Fruit fly (Drosophila melanogaster) whole organism, embryonic: ENCODE data around the gene Spn75F.

Experiments used
- Abd-B ChIP-seq: fragments of 200-800 bp; sonication (Bioruptor generic); optimal IDR thresholded peaks from 2 replicates; lab custom pipeline; 2018; ENCODE audit warnings: missing biosample characterization, mild to moderate bottlenecking, missing genetic modification characterization, moderate library complexity
- Adf1 ChIP-seq: fragments of 200-800 bp; sonication (Bioruptor generic); IDR thresholded peaks from 2 replicates; pipeline ENCODE4 v1.3.6; 2022; ENCODE audit warnings: missing biosample characterization, missing genetic modification characterization
- Blimp-1 ChIP-seq: fragments of 200-800 bp; sonication (Bioruptor generic); optimal IDR thresholded peaks from 3 replicates; lab custom pipeline; 2018; ENCODE audit warnings: missing biosample characterization, missing genetic modification characterization, mild to moderate bottlenecking, moderate library complexity, missing genetic modification reagents
- CG10979 ChIP-seq: fragments of 200-800 bp; sonication (Bioruptor generic); optimal IDR thresholded peaks from 2 replicates; lab custom pipeline; 2018; ENCODE audit warnings: missing biosample characterization, mild to moderate bottlenecking, missing genetic modification characterization, moderate library complexity
- CG13775 ChIP-seq: fragments of 200-800 bp; sonication (Bioruptor generic); optimal IDR thresholded peaks from 3 replicates; lab custom pipeline; 2017; ENCODE audit warnings: missing biosample characterization, mild to moderate bottlenecking, missing genetic modification characterization
- CG13894 ChIP-seq: fragments of 200-800 bp; sonication (Bioruptor generic); optimal IDR thresholded peaks from 3 replicates; lab custom pipeline; 2018; ENCODE audit warnings: missing biosample characterization, mild to moderate bottlenecking, missing genetic modification characterization, moderate library complexity
- CG15073 ChIP-seq: fragments of 200-800 bp; sonication (Bioruptor generic); optimal IDR thresholded peaks from 2 replicates; lab custom pipeline; 2016; ENCODE audit warnings: missing biosample characterization, missing genetic modification characterization
- CG17612 ChIP-seq: fragments of 200-800 bp; sonication (Bioruptor generic); IDR thresholded peaks from 2 replicates; pipeline ENCODE4 v1.3.6; 2022; ENCODE audit warnings: missing biosample characterization, missing genetic modification characterization
- CG2129 ChIP-seq: fragments of 200-800 bp; sonication (Bioruptor generic); IDR thresholded peaks from 2 replicates; pipeline ENCODE4 v1.3.6; 2022; ENCODE audit warnings: missing biosample characterization, missing genetic modification characterization; ENCODE audit not compliant: partially characterized antibody
- CG30403 ChIP-seq: fragments of 200-800 bp; sonication (Bioruptor generic); optimal IDR thresholded peaks from 3 replicates; lab custom pipeline; 2016; ENCODE audit warnings: missing biosample characterization, missing genetic modification characterization
- CG3163 ChIP-seq: fragments of 200-800 bp; sonication (Bioruptor generic); optimal IDR thresholded peaks from 3 replicates; lab custom pipeline; 2016; ENCODE audit warnings: missing biosample characterization, missing genetic modification characterization
- CG32772 ChIP-seq: fragments of 200-800 bp; sonication (Bioruptor generic); IDR thresholded peaks from 2 replicates; pipeline ENCODE4 v1.3.6; 2022; ENCODE audit warnings: missing biosample characterization, missing genetic modification characterization
- CG3995 ChIP-seq: fragments of 200-800 bp; sonication (Bioruptor generic); optimal IDR thresholded peaks from 3 replicates; lab custom pipeline; 2016; ENCODE audit warnings: missing biosample characterization, missing genetic modification characterization
- CG4282 ChIP-seq: fragments of 200-800 bp; sonication (Bioruptor generic); optimal IDR thresholded peaks from 2 replicates; lab custom pipeline; 2016; ENCODE audit warnings: missing biosample characterization, missing genetic modification characterization
- CG6272 ChIP-seq: fragments of 200-800 bp; sonication (Bioruptor generic); IDR thresholded peaks from 2 replicates; pipeline ENCODE4 v1.3.6; 2022; ENCODE audit warnings: missing biosample characterization, missing genetic modification characterization
- CG6654 ChIP-seq: fragments of 200-800 bp; sonication (Bioruptor generic); optimal IDR thresholded peaks from 2 replicates; lab custom pipeline; 2017; ENCODE audit warnings: missing biosample characterization, mild to moderate bottlenecking, missing genetic modification characterization
- CG6689 ChIP-seq: fragments of 200-800 bp; sonication (Bioruptor generic); IDR thresholded peaks from 2 replicates; pipeline ENCODE4 v1.3.6; 2022; ENCODE audit warnings: missing biosample characterization, missing genetic modification characterization
- CG9817 ChIP-seq: fragments of 200-800 bp; sonication (Bioruptor generic); optimal IDR thresholded peaks from 2 replicates; lab custom pipeline; 2018; ENCODE audit warnings: missing biosample characterization, mild to moderate bottlenecking, missing genetic modification characterization, moderate library complexity
- D ChIP-seq, 2 experiments: fragments of 200-800 bp in 1 of 2; fragments of >200 bp in 1 of 2; sonication (Bioruptor generic) in 1 of 2; optimal IDR thresholded peaks; 2 replicates in 1 of 2; 3 replicates in 1 of 2; lab custom pipeline; 2017; ENCODE audit warnings: mild to moderate bottlenecking in 1 of 2, missing biosample characterization in 1 of 2, missing genetic modification characterization in 1 of 2, missing genetic modification reagents in 1 of 2
- D19A ChIP-seq: fragments of 200-800 bp; optimal IDR thresholded peaks from 3 replicates; lab custom pipeline; 2019; ENCODE audit warnings: missing biosample characterization, mild to moderate bottlenecking, missing genetic modification characterization, moderate library complexity
- D19B ChIP-seq: fragments of 200-800 bp; sonication (Bioruptor generic); optimal IDR thresholded peaks from 2 replicates; lab custom pipeline; 2017; ENCODE audit warnings: missing biosample characterization, mild to moderate bottlenecking, missing genetic modification characterization
- Dip3 ChIP-seq: fragments of 200-800 bp; sonication (Bioruptor generic); optimal IDR thresholded peaks from 3 replicates; lab custom pipeline; 2016; ENCODE audit warnings: missing biosample characterization, missing genetic modification characterization
- Eip74EF ChIP-seq, 2 experiments: fragments of 200-800 bp in 1 of 2; fragments of >200 bp in 1 of 2; sonication (Bioruptor generic) in 1 of 2; optimal IDR thresholded peaks; 2 replicates each; lab custom pipeline; 2017 to 2019; ENCODE audit warnings: missing biosample characterization in 2 of 2, missing genetic modification characterization in 2 of 2, mild to moderate bottlenecking in 1 of 2, moderate library complexity in 1 of 2
- Ets97D ChIP-seq: fragments of 200-800 bp; sonication (Bioruptor generic); optimal IDR thresholded peaks from 3 replicates; lab custom pipeline; 2016; ENCODE audit warnings: missing biosample characterization, missing genetic modification characterization
- GATAe ChIP-seq: fragments of 200-800 bp; sonication (Bioruptor generic); conservative IDR thresholded peaks from 2 replicates; pipeline ENCODE4 v1.3.6; 2022; ENCODE audit warnings: missing biosample characterization, missing genetic modification characterization
- MESR4 ChIP-seq: fragments of 200-800 bp; sonication (Bioruptor generic); optimal IDR thresholded peaks from 2 replicates; lab custom pipeline; 2018; ENCODE audit warnings: missing biosample characterization, mild to moderate bottlenecking, missing genetic modification characterization, moderate library complexity
- Mrtf ChIP-seq: fragments of 200-800 bp; sonication (Bioruptor generic); IDR thresholded peaks from 3 replicates; pipeline ENCODE4 v1.3.6; 2022; ENCODE audit warnings: missing biosample characterization, missing genetic modification characterization
- Oaz ChIP-seq: fragments of 200-800 bp; sonication (Bioruptor generic); IDR thresholded peaks from 2 replicates; pipeline ENCODE4 v1.3.6; 2022; ENCODE audit warnings: missing biosample characterization, missing genetic modification characterization
- Sox102F ChIP-seq: fragments of 200-800 bp; sonication (Bioruptor generic); optimal IDR thresholded peaks from 2 replicates; lab custom pipeline; 2018; ENCODE audit warnings: missing biosample characterization, mild to moderate bottlenecking, missing genetic modification characterization, moderate library complexity
- Xrp1 ChIP-seq: fragments of 200-800 bp; sonication (Bioruptor generic); IDR thresholded peaks from 2 replicates; pipeline ENCODE4 v1.3.6; 2022; ENCODE audit warnings: missing biosample characterization, missing genetic modification characterization
- ato ChIP-seq: fragments of 200-800 bp; sonication (Bioruptor generic); IDR thresholded peaks from 2 replicates; pipeline ENCODE4 v1.3.6; 2022; ENCODE audit warnings: missing biosample characterization, missing genetic modification characterization; ENCODE audit not compliant: partially characterized antibody
- cg ChIP-seq: fragments of 200-800 bp; sonication (Bioruptor generic); optimal IDR thresholded peaks from 3 replicates; lab custom pipeline; 2019; ENCODE audit warnings: missing biosample characterization, mild to moderate bottlenecking, missing genetic modification characterization, moderate library complexity
- dm ChIP-seq: fragments of 200-800 bp; sonication (Bioruptor generic); optimal IDR thresholded peaks from 3 replicates; lab custom pipeline; 2016; ENCODE audit warnings: missing biosample characterization, missing genetic modification characterization
- dmrt11E ChIP-seq: fragments of 200-800 bp; sonication (Bioruptor generic); optimal IDR thresholded peaks from 3 replicates; lab custom pipeline; 2018; ENCODE audit warnings: missing biosample characterization, mild to moderate bottlenecking, missing genetic modification characterization, moderate library complexity
- ems ChIP-seq: fragments of 200-800 bp; sonication (Bioruptor generic); optimal IDR thresholded peaks from 3 replicates; lab custom pipeline; 2016; ENCODE audit warnings: missing biosample characterization, missing genetic modification characterization
- esg ChIP-seq: fragments of 200-800 bp; sonication (Bioruptor generic); conservative IDR thresholded peaks from 2 replicates; pipeline ENCODE4 v1.3.6; 2022; ENCODE audit warnings: missing biosample characterization, missing genetic modification characterization
- ewg ChIP-seq: fragments of 200-800 bp; sonication (Bioruptor generic); optimal IDR thresholded peaks from 3 replicates; lab custom pipeline; 2017; ENCODE audit warnings: mild to moderate bottlenecking, missing biosample characterization, missing genetic modification reagents, missing genetic modification characterization
- fd64A ChIP-seq: fragments of 200-800 bp; sonication (Bioruptor generic); optimal IDR thresholded peaks from 3 replicates; lab custom pipeline; 2018; ENCODE audit warnings: missing biosample characterization, mild to moderate bottlenecking, missing genetic modification characterization
- grau ChIP-seq: fragments of 200-800 bp; optimal IDR thresholded peaks from 3 replicates; lab custom pipeline; 2019; ENCODE audit warnings: missing biosample characterization, mild to moderate bottlenecking, missing genetic modification characterization, moderate library complexity
- gsb-n ChIP-seq: fragments of 200-800 bp; sonication (Bioruptor generic); optimal IDR thresholded peaks from 3 replicates; lab custom pipeline; 2018; ENCODE audit warnings: missing biosample characterization, mild to moderate bottlenecking, missing genetic modification characterization
- hkb ChIP-seq, 2 experiments: fragments of 200-800 bp in 1 of 2; fragments of >200 bp in 1 of 2; sonication (Bioruptor generic) in 1 of 2; IDR thresholded peaks in 1 of 2; optimal IDR thresholded peaks in 1 of 2; 2 replicates each; pipeline versions ENCODE4 v1.3.6 to Lab custom; 2017 to 2022; ENCODE audit warnings: missing biosample characterization in 1 of 2, missing genetic modification characterization in 1 of 2
- kah ChIP-seq: fragments of 200-800 bp; sonication (Bioruptor generic); optimal IDR thresholded peaks from 2 replicates; lab custom pipeline; 2018; ENCODE audit warnings: missing biosample characterization, mild to moderate bottlenecking, missing genetic modification characterization
- mam ChIP-seq: fragments of 200-800 bp; sonication (Bioruptor generic); optimal IDR thresholded peaks from 3 replicates; lab custom pipeline; 2016; ENCODE audit warnings: missing biosample characterization, missing genetic modification characterization
- nom ChIP-seq: fragments of 200-800 bp; sonication (Bioruptor generic); optimal IDR thresholded peaks from 2 replicates; lab custom pipeline; 2017; ENCODE audit warnings: missing biosample characterization, missing genetic modification characterization, mild to moderate bottlenecking, moderate library complexity, missing genetic modification reagents
- sens-2 ChIP-seq: fragments of 200-800 bp; sonication (Bioruptor generic); IDR thresholded peaks from 2 replicates; pipeline ENCODE4 v1.3.6; 2022; ENCODE audit warnings: missing biosample characterization, missing genetic modification characterization
- slou ChIP-seq: fragments of 200-800 bp; sonication (Bioruptor generic); optimal IDR thresholded peaks from 3 replicates; lab custom pipeline; 2016; ENCODE audit warnings: missing biosample characterization, missing genetic modification characterization
- sna ChIP-seq: fragments of 200-800 bp; sonication (Bioruptor generic); IDR thresholded peaks from 2 replicates; pipeline ENCODE4 v1.3.6; 2022; ENCODE audit warnings: missing biosample characterization, missing genetic modification characterization; ENCODE audit not compliant: partially characterized antibody
- sqz ChIP-seq: fragments of 200-800 bp; sonication (Bioruptor generic); optimal IDR thresholded peaks from 3 replicates; lab custom pipeline; 2018; ENCODE audit warnings: missing biosample characterization, mild to moderate bottlenecking, missing genetic modification characterization
- tap ChIP-seq: fragments of 200-800 bp; optimal IDR thresholded peaks from 3 replicates; lab custom pipeline; 2019; ENCODE audit warnings: missing biosample characterization, mild to moderate bottlenecking, missing genetic modification characterization, moderate library complexity
- tgo ChIP-seq: fragments of 200-800 bp; sonication (Bioruptor generic); IDR thresholded peaks from 3 replicates; pipeline ENCODE4 v1.3.6; 2022; ENCODE audit warnings: missing biosample characterization, missing genetic modification characterization

Gene Spn75F

dm6 chr3L:19159894-19160293 is 30.4 kb upstream of the Spn75F start (continued):
- TF ChIP-seq hkb (optimal IDR thresholded peaks at IDR 0.05; lab: Kevin White, UChicago) (no peak), hkb (GFP tag; IDR thresholded peaks at IDR 0.05; lab: Robert Waterston, UW) (peak; percentile 47; the same call in 1 of the 2 replicates), Abd-B (GFP tag; lab: Kevin White, UChicago) (no peak), dm (GFP tag; lab: Kevin White, UChicago) (no peak), dmrt11E (tag; lab: Kevin White, UChicago) (peak; percentile 78), CG15073 (GFP tag; lab: Kevin White, UChicago) (no peak), CG4282 (no peak), Mrtf (no peak), D19B (GFP tag; lab: Kevin White, UChicago) (no peak), grau (tag; lab: Kevin White, UChicago) (peak; percentile 35), esg (GFP tag; lab: Robert Waterston, UW) (no peak), Sox102F (GFP tag; lab: Kevin White, UChicago) (peak; percentile 18), Eip74EF (GFP tag; optimal IDR thresholded peaks at IDR 0.05; lab: Kevin White, UChicago) (no peak), CG13775 (peak; percentile 14), ato (no peak), ewg (no peak), CG6654 (GFP tag; lab: Kevin White, UChicago) (no peak), CG32772 (GFP tag; lab: Robert Waterston, UW) (no peak), MESR4 (GFP tag; lab: Kevin White, UChicago) (no peak), Ets97D (GFP tag; lab: Kevin White, UChicago) (no peak), kah (GFP tag; lab: Kevin White, UChicago) (no peak), CG30403 (GFP tag; lab: Kevin White, UChicago) (peak; percentile 29), CG3995 (GFP tag; lab: Kevin White, UChicago) (no peak), CG10979 (peak; percentile 59), GATAe (GFP tag; lab: Robert Waterston, UW) (no peak), Xrp1 (GFP tag; lab: Robert Waterston, UW) (peak; percentile 76), sna (no peak), tap (tag; lab: Kevin White, UChicago) (no peak), CG9817 (no peak), mam (GFP tag; lab: Kevin White, UChicago) (peak; percentile 24), CG3163 (GFP tag; lab: Kevin White, UChicago) (no peak), ems (GFP tag; lab: Kevin White, UChicago) (no peak), D19A (tag; lab: Kevin White, UChicago) (peak; percentile 41), Dip3 (GFP tag; lab: Kevin White, UChicago) (no peak), CG13894 (tag; lab: Kevin White, UChicago) (no peak), CG6272 (no peak), cg (GFP tag; lab: Kevin White, UChicago) (no peak), D (optimal IDR thresholded peaks at IDR 0.05; lab: Kevin White, UChicago) (no peak), D (GFP tag; optimal IDR thresholded peaks at IDR 0.05; lab: Kevin White, UChicago) (peak; percentile 35), gsb-n (tag; lab: Kevin White, UChicago) (peak; percentile 44), CG17612 (GFP tag; lab: Robert Waterston, UW) (no peak), sqz (GFP tag; lab: Kevin White, UChicago) (no peak), fd64A (no peak), Oaz (GFP tag; lab: Robert Waterston, UW) (no peak), Adf1 (GFP tag; lab: Robert Waterston, UW) (no peak), Blimp-1 (GFP tag; lab: Kevin White, UChicago) (peak; percentile 68), tgo (GFP tag; lab: Robert Waterston, UW) (no peak), nom (GFP tag; lab: Kevin White, UChicago) (peak; percentile 82), sens-2 (GFP tag; lab: Robert Waterston, UW) (no peak), CG2129 (GFP tag; lab: Robert Waterston, UW) (no peak), CG6689 (GFP tag; lab: Robert Waterston, UW) (peak; percentile 46; the same call in 1 of the 2 replicates), slou (no peak)
